Fruit fly (Drosophila melanogaster): ENCODE results near the gene Doc1.

Gene Doc1

DNA sequence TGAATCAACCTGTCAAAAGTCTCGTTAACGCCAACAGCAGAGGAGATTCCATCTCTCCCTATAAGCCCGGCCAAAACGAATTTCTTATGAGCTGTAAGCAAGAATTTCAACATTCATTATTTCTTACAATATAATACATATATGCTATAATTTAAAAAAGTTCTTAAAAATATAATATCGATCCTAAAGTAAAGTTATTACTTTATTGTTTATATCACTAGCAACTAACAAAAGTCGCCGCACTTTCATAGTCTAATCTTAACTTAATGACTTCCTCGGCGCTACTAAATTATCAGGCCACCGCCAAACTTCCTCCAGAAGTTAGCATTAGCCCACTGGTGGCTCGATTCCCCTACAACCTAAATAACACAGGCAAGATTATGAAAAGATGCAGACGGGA lies 7.6 kb upstream of the Doc1 start:
- TF ChIP-seq Rel (GFP tag; optimal IDR thresholded peaks at IDR 0.05) (no peak), Rel (tag; optimal IDR thresholded peaks at IDR 0.05) (no peak), Dfd (GFP tag; optimal IDR thresholded peaks at IDR 0.05) (no peak), dmrt93B (GFP tag; optimal IDR thresholded peaks at IDR 0.05) (peak; percentile 64), CrebA (GFP tag; optimal IDR thresholded peaks at IDR 0.05; ENCODE audit: borderline replicate concordance) (no peak), HLH106 (tag; optimal IDR thresholded peaks at IDR 0.05) (peak; percentile 81), ey (GFP tag; optimal IDR thresholded peaks at IDR 0.05) (peak; percentile 30), Dif (GFP tag; optimal IDR thresholded peaks at IDR 0.05; ENCODE audit: partially characterized antibody) (no peak), usp (GFP tag; optimal IDR thresholded peaks at IDR 0.05) (no peak), Hr78 (GFP tag; optimal IDR thresholded peaks at IDR 0.05) (no peak), tai (GFP tag; optimal IDR thresholded peaks at IDR 0.05) (no peak), sv (GFP tag; optimal IDR thresholded peaks at IDR 0.05) (no peak), Sp1 (GFP tag; optimal IDR thresholded peaks at IDR 0.05) (peak; percentile 76), woc (GFP tag; optimal IDR thresholded peaks at IDR 0.05) (no peak), dl (GFP tag; optimal IDR thresholded peaks at IDR 0.05; ENCODE audit: insufficient read depth in 1 of 2, partially characterized antibody in 2 of 2) (no peak), Hnf4 (GFP tag; optimal IDR thresholded peaks at IDR 0.05) (no peak), lola (GFP tag; optimal IDR thresholded peaks at IDR 0.05) (no peak), Myc (optimal IDR thresholded peaks at IDR 0.05) (no peak), jim (GFP tag; optimal IDR thresholded peaks at IDR 0.05) (no peak), GATAd (GFP tag; optimal IDR thresholded peaks at IDR 0.05) (no peak), sage (GFP tag; optimal IDR thresholded peaks at IDR 0.05) (peak; percentile 1), Mio (GFP tag; optimal IDR thresholded peaks at IDR 0.05) (no peak), pan (optimal IDR thresholded peaks at IDR 0.05) (no peak), OdsH (GFP tag; optimal IDR thresholded peaks at IDR 0.05) (peak; percentile 40), fru (GFP tag; optimal IDR thresholded peaks at IDR 0.05) (peak; percentile 53), psq (GFP tag; optimal IDR thresholded peaks at IDR 0.05) (peak; percentile 20), N (GFP tag; optimal IDR thresholded peaks at IDR 0.05) (no peak), brk (GFP tag; optimal IDR thresholded peaks at IDR 0.05) (no peak), rgr (GFP tag; optimal IDR thresholded peaks at IDR 0.05) (peak; percentile 45), Vsx2 (GFP tag; optimal IDR thresholded peaks at IDR 0.05; ENCODE audit: partially characterized antibody) (no peak), CG9705 (GFP tag; optimal IDR thresholded peaks at IDR 0.05) (peak; percentile 28), Abd-B (GFP tag; optimal IDR thresholded peaks at IDR 0.05) (no peak), CG32264 (GFP tag; optimal IDR thresholded peaks at IDR 0.05) (no peak), foxo (GFP tag; optimal IDR thresholded peaks at IDR 0.05) (peak in 1 of 2 experiments; percentile 68), h (GFP tag; optimal IDR thresholded peaks at IDR 0.05) (peak; percentile 51), Hr83 (GFP tag; optimal IDR thresholded peaks at IDR 0.05; ENCODE audit: poor library complexity, severe bottlenecking) (no peak), br (GFP tag; optimal IDR thresholded peaks at IDR 0.05) (no peak), Jra (GFP tag; optimal IDR thresholded peaks at IDR 0.05) (no peak), dsf (GFP tag; optimal IDR thresholded peaks at IDR 0.05; ENCODE audit: borderline replicate concordance) (no peak)

DNA sequence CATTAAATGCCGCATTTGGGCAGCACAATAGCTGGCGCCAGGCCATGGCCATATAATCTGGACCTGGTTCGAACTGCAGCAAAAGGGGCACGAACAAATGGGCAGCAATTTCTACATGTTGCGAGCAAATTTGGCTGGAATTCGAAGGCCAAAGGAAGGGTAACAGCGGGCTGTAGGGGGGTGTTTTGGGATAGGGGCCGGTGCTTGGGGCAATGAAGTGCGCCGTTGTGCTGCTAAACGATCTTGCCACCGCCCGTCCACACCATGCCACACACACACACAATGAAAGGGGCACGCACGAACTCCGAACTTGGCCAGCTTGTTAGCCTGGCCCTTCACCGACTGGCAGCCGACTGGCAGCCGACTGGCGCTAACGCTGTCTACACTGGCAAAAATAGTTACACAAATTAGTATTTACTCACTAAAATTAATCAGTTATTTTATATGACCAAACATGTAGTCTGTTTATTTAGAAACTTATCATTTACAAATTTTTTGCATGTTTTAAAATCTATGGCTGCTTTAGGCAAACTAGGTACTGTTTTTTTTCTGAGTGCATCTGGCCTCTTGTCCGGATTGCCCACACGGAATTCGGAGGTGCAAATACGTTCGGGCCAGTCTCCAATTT lies 7.1 kb upstream of the Doc1 start:
- peak; percentile 3 for TF ChIP-seq CG32264 (GFP tag; optimal IDR thresholded peaks at IDR 0.05)
- peak; percentile 31 for TF ChIP-seq sv (GFP tag; optimal IDR thresholded peaks at IDR 0.05)
- TF ChIP-seq dmrt93B (GFP tag; optimal IDR thresholded peaks at IDR 0.05) = peak; percentile 73
- TF ChIP-seq foxo (GFP tag; optimal IDR thresholded peaks at IDR 0.05) = peak in 1 of 2 experiments; percentile 57
- TF ChIP-seq fru (GFP tag; optimal IDR thresholded peaks at IDR 0.05) = peak; percentile 70
- TF ChIP-seq sage (GFP tag; optimal IDR thresholded peaks at IDR 0.05) = peak; percentile 74
- peak; percentile 19 for TF ChIP-seq Jra (GFP tag; optimal IDR thresholded peaks at IDR 0.05)
- TF ChIP-seq woc (GFP tag; optimal IDR thresholded peaks at IDR 0.05) = peak; percentile 65
- TF ChIP-seq N (GFP tag; optimal IDR thresholded peaks at IDR 0.05) = no peak
- peak; percentile 86 for TF ChIP-seq h (GFP tag; optimal IDR thresholded peaks at IDR 0.05)
- TF ChIP-seq Myc (optimal IDR thresholded peaks at IDR 0.05) = no peak
- peak; percentile 56 for TF ChIP-seq br (GFP tag; optimal IDR thresholded peaks at IDR 0.05)
- TF ChIP-seq GATAd (GFP tag; optimal IDR thresholded peaks at IDR 0.05) = no peak
- TF ChIP-seq CrebA (GFP tag; optimal IDR thresholded peaks at IDR 0.05; ENCODE audit: borderline replicate concordance) = no peak
- peak; percentile 37 for TF ChIP-seq Hnf4 (GFP tag; optimal IDR thresholded peaks at IDR 0.05)
- peak; percentile 70 for TF ChIP-seq CG9705 (GFP tag; optimal IDR thresholded peaks at IDR 0.05)
- TF ChIP-seq Rel (GFP tag; optimal IDR thresholded peaks at IDR 0.05) = peak; percentile 39
- no peak for TF ChIP-seq Rel (tag; optimal IDR thresholded peaks at IDR 0.05)
- no peak for TF ChIP-seq Hr83 (GFP tag; optimal IDR thresholded peaks at IDR 0.05; ENCODE audit: poor library complexity, severe bottlenecking)
- no peak for TF ChIP-seq usp (GFP tag; optimal IDR thresholded peaks at IDR 0.05)
- TF ChIP-seq brk (GFP tag; optimal IDR thresholded peaks at IDR 0.05) = peak; percentile 42
- no peak for TF ChIP-seq Mio (GFP tag; optimal IDR thresholded peaks at IDR 0.05)
- no peak for TF ChIP-seq Dfd (GFP tag; optimal IDR thresholded peaks at IDR 0.05)
- peak; percentile 71 for TF ChIP-seq Sp1 (GFP tag; optimal IDR thresholded peaks at IDR 0.05)
- peak; percentile 72 for TF ChIP-seq HLH106 (tag; optimal IDR thresholded peaks at IDR 0.05)
- TF ChIP-seq tai (GFP tag; optimal IDR thresholded peaks at IDR 0.05) = no peak
- peak; percentile 69 for TF ChIP-seq rgr (GFP tag; optimal IDR thresholded peaks at IDR 0.05)
- no peak for TF ChIP-seq Dif (GFP tag; optimal IDR thresholded peaks at IDR 0.05; ENCODE audit: partially characterized antibody)
- peak; percentile 60 for TF ChIP-seq psq (GFP tag; optimal IDR thresholded peaks at IDR 0.05)
- TF ChIP-seq ey (GFP tag; optimal IDR thresholded peaks at IDR 0.05) = peak; percentile 65
- TF ChIP-seq OdsH (GFP tag; optimal IDR thresholded peaks at IDR 0.05) = peak; percentile 69

Data from whole organism, wandering third instar larva.